Fruit fly (Drosophila melanogaster): Measurements from ENCODE around the gene CG32563.

CG32563 gene

dm6 chrX:17175558-17176189 lies 32.6 kb upstream of the CG32563 start (continued):
- no peak for TF ChIP-seq BEAF-32 (GFP tag; optimal IDR thresholded peaks at IDR 0.05)
- peak; percentile 44 for TF ChIP-seq CG14441 (GFP tag; IDR thresholded peaks at IDR 0.05)
- TF ChIP-seq pita (GFP tag; optimal IDR thresholded peaks at IDR 0.05): peak; percentile 53
- TF ChIP-seq jing (GFP tag; optimal IDR thresholded peaks at IDR 0.05): no peak
- TF ChIP-seq CG12155 (GFP tag; optimal IDR thresholded peaks at IDR 0.05): peak; percentile 1
- TF ChIP-seq crc (GFP tag; optimal IDR thresholded peaks at IDR 0.05): no peak
- peak; percentile 54; the same call in 2 of the 3 replicates for TF ChIP-seq CG6791 (GFP tag; IDR thresholded peaks at IDR 0.05; ENCODE audit: partially characterized antibody)
- peak; percentile 42 for TF ChIP-seq CG9817 (tag; optimal IDR thresholded peaks at IDR 0.05)
- TF ChIP-seq Xbp1 (GFP tag; optimal IDR thresholded peaks at IDR 0.05): peak; percentile 55
- TF ChIP-seq CG10209 (GFP tag; optimal IDR thresholded peaks at IDR 0.05): peak; percentile 32
- peak; percentile 33 for TF ChIP-seq CG8944 (GFP tag; optimal IDR thresholded peaks at IDR 0.05)
- no peak for TF ChIP-seq fd3F (GFP tag; optimal IDR thresholded peaks at IDR 0.05)
- peak; percentile 43 for TF ChIP-seq vvl (GFP tag; IDR thresholded peaks at IDR 0.05)
- peak; percentile 56 for TF ChIP-seq Hsf (GFP tag; optimal IDR thresholded peaks at IDR 0.05)
- peak; percentile 53; the same call in 1 of the 2 replicates for TF ChIP-seq CG9932 (GFP tag; IDR thresholded peaks at IDR 0.05)
- TF ChIP-seq ash1 (GFP tag; optimal IDR thresholded peaks at IDR 0.05): peak; percentile 15
- peak; percentile 27 for TF ChIP-seq CG17829 (tag; optimal IDR thresholded peaks at IDR 0.05)
- TF ChIP-seq exex (tag; optimal IDR thresholded peaks at IDR 0.05): no peak
- peak; percentile 17; the same call in 1 of the 2 replicates for TF ChIP-seq ssp (GFP tag; IDR thresholded peaks at IDR 0.05)
- peak; percentile 64; the same call in 1 of the 2 replicates for TF ChIP-seq amos (GFP tag; IDR thresholded peaks at IDR 0.05; ENCODE audit: partially characterized antibody)
- peak; percentile 27 for TF ChIP-seq CG7839 (tag; optimal IDR thresholded peaks at IDR 0.05)
- peak; percentile 13 for TF ChIP-seq nmo (GFP tag; optimal IDR thresholded peaks at IDR 0.05)
- peak; percentile 9 for TF ChIP-seq Bdp1 (GFP tag; optimal IDR thresholded peaks at IDR 0.05)
- TF ChIP-seq CG1233 (GFP tag; optimal IDR thresholded peaks at IDR 0.05): no peak
- TF ChIP-seq sisA (GFP tag; IDR thresholded peaks at IDR 0.05): no peak; the same call in 1 of the 2 replicates
- peak; percentile 32 for TF ChIP-seq CG17359 (tag; optimal IDR thresholded peaks at IDR 0.05)
- peak; percentile 0 for TF ChIP-seq bcd (GFP tag; optimal IDR thresholded peaks at IDR 0.05)
- TF ChIP-seq pum (GFP tag; optimal IDR thresholded peaks at IDR 0.05): peak; percentile 6
- no peak for TF ChIP-seq wor (GFP tag; IDR thresholded peaks at IDR 0.05)
- no peak for TF ChIP-seq ase (GFP tag; IDR thresholded peaks at IDR 0.05)
- peak in 1 of 2 experiments; percentile 70 for TF ChIP-seq Hr78 (GFP tag; optimal IDR thresholded peaks at IDR 0.05)
- TF ChIP-seq Blimp-1 (GFP tag; optimal IDR thresholded peaks at IDR 0.05): peak; percentile 8
- peak; percentile 47; the same call in 1 of the 2 replicates for TF ChIP-seq sob (GFP tag; IDR thresholded peaks at IDR 0.05)
- TF ChIP-seq dmrt99B (tag; optimal IDR thresholded peaks at IDR 0.05): no peak
- TF ChIP-seq CG12769 (tag; optimal IDR thresholded peaks at IDR 0.05): no peak
- TF ChIP-seq maf-S (GFP tag; optimal IDR thresholded peaks at IDR 0.05): peak; percentile 22
- no peak for TF ChIP-seq gt (GFP tag; IDR thresholded peaks at IDR 0.05)
- TF ChIP-seq CG16813 (GFP tag; IDR thresholded peaks at IDR 0.05; ENCODE audit: partially characterized antibody): peak; percentile 51; the same call in 1 of the 3 replicates
- TF ChIP-seq Dek (tag; optimal IDR thresholded peaks at IDR 0.05): peak; percentile 26
- TF ChIP-seq Myb (GFP tag; optimal IDR thresholded peaks at IDR 0.05): peak; percentile 22
- peak; percentile 69 for TF ChIP-seq CG11504 (tag; optimal IDR thresholded peaks at IDR 0.05)
- peak; percentile 34 for TF ChIP-seq CG2712 (tag; optimal IDR thresholded peaks at IDR 0.05)
- TF ChIP-seq Bgb (GFP tag; IDR thresholded peaks at IDR 0.05; ENCODE audit: partially characterized antibody): peak; percentile 77
- TF ChIP-seq gfzf (GFP tag; optimal IDR thresholded peaks at IDR 0.05): peak; percentile 8
- peak; percentile 65 for TF ChIP-seq Rfx (GFP tag; IDR thresholded peaks at IDR 0.05)
- peak; percentile 93 for TF ChIP-seq CG2199 (GFP tag; IDR thresholded peaks at IDR 0.05)
- TF ChIP-seq CG11456 (GFP tag; IDR thresholded peaks at IDR 0.05): peak; percentile 68; the same call in 2 of the 3 replicates
- no peak for TF ChIP-seq HLH54F (GFP tag; optimal IDR thresholded peaks at IDR 0.05)
